Fruit fly (Drosophila melanogaster) whole organism, pupa: ENCODE results near the gene Fancl.

Experiments used
- CG13204 ChIP-seq: fragments of 200-800 bp; sonication (Bioruptor generic); optimal IDR thresholded peaks from 2 replicates; lab custom pipeline; 2018; ENCODE audit warnings: missing biosample characterization, mild to moderate bottlenecking, missing genetic modification characterization, moderate library complexity
- CG15710 ChIP-seq: fragments of 200-800 bp; sonication (Bioruptor generic); optimal IDR thresholded peaks from 2 replicates; lab custom pipeline; 2018; ENCODE audit warnings: missing biosample characterization, mild to moderate bottlenecking, missing genetic modification characterization, moderate library complexity
- CG32121 ChIP-seq: fragments of 200-800 bp; sonication (Bioruptor generic); IDR thresholded peaks from 2 replicates; pipeline ENCODE4 v1.3.6; 2022; ENCODE audit warnings: missing biosample characterization, missing genetic modification characterization
- Pif1B ChIP-seq: fragments of 200-800 bp; sonication (Bioruptor generic); optimal IDR thresholded peaks from 3 replicates; lab custom pipeline; 2016; ENCODE audit warnings: missing biosample characterization, missing genetic modification characterization
- Snoo ChIP-seq: fragments of 200-800 bp; sonication (Bioruptor generic); optimal IDR thresholded peaks from 3 replicates; lab custom pipeline; 2017; ENCODE audit warnings: missing biosample characterization, mild to moderate bottlenecking, missing genetic modification characterization, inconsistent platforms
- fd96Ca ChIP-seq: fragments of 200-800 bp; sonication (Bioruptor generic); IDR thresholded peaks from 3 replicates; pipeline ENCODE4 v1.3.6; 2022; ENCODE audit warnings: missing biosample characterization, missing genetic modification characterization

DNA sequence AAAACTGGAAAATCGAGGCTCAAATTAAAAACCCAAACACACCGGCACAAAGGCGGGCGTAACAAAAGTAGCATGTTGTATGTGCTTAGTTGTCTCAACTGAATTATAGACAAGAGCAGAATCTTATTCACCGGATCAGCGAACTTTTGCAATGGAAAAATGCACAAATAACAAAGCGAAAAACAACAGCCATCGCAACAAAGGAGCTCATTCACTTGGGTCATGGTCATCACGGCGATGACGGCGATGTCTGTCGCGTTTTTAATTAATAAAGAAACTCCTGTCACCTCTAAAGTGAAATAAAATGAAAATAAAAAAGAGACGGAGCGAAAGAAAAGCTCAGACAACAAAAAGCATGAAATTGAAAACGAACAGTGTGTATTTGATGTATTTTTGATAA lies 13.5 kb downstream of the Fancl start:
- TF ChIP-seq CG13204 (no peak), Pif1B (no peak), fd96Ca (GFP tag; lab: Robert Waterston, UW) (no peak), Snoo (tag; lab: Kevin White, UChicago) (no peak), CG32121 (GFP tag; lab: Robert Waterston, UW) (no peak), CG15710 (tag; lab: Kevin White, UChicago) (no peak)
